Worm (Caenorhabditis elegans) whole organism, young adult: ENCODE results near the gene ZC239.15.
"Not testable (repeated sequence)": the region's sequence is repeated elsewhere in the genome, so short reads cannot be mapped to it uniquely, and the experiment has no call there.

Experiments
- B0336.3 ChIP-seq: fragments of 200-800 bp; sonication (Bioruptor generic); IDR thresholded peaks from 2 replicates; pipeline ENCODE4 v1.3.6; 2022; ENCODE audit warnings: missing genetic modification characterization, missing compliant biosample characterization
- Y95B8A.8 ChIP-seq: fragments of 200-800 bp; sonication (Bioruptor generic); IDR thresholded peaks from 2 replicates; pipeline ENCODE4 v1.3.6; 2022; ENCODE audit warnings: missing genetic modification reagents, missing genetic modification characterization, missing compliant biosample characterization
- ceh-40 ChIP-seq: fragments of 200-800 bp; sonication (Bioruptor generic); IDR thresholded peaks from 2 replicates; pipeline ENCODE4 v1.3.6; 2022; ENCODE audit warnings: missing genetic modification characterization, missing compliant biosample characterization
- ceh-79 ChIP-seq: sonication (generic microtip); optimal IDR thresholded peaks from 2 replicates; lab custom pipeline; 2017; ENCODE audit warnings: mild to moderate bottlenecking, missing genetic modification characterization, missing compliant biosample characterization
- dpff-1 ChIP-seq: sonication (generic microtip); optimal IDR thresholded peaks from 2 replicates; lab custom pipeline; 2017; ENCODE audit warnings: mild to moderate bottlenecking, missing genetic modification characterization, missing compliant biosample characterization
- hmg-1.2 ChIP-seq: fragments of 200-800 bp; sonication (Bioruptor generic); IDR thresholded peaks from 2 replicates; pipeline ENCODE4 v1.3.6; 2022; ENCODE audit warnings: missing genetic modification reagents, missing genetic modification characterization, missing compliant biosample characterization
- hmg-20 ChIP-seq: fragments of 200-800 bp; sonication (Bioruptor generic); IDR thresholded peaks from 2 replicates; pipeline ENCODE4 v1.3.6; 2022; ENCODE audit warnings: missing genetic modification reagents, missing genetic modification characterization, missing compliant biosample characterization
- lsl-1 ChIP-seq: fragments of 200-800 bp; sonication (Bioruptor generic); optimal IDR thresholded peaks from 2 replicates; lab custom pipeline; 2018; ENCODE audit warnings: mild to moderate bottlenecking, missing genetic modification characterization, moderate library complexity, missing compliant biosample characterization
- nhr-90 ChIP-seq: sonication (generic microtip); optimal IDR thresholded peaks from 2 replicates; lab custom pipeline; 2016; ENCODE audit warnings: missing genotype, mild to moderate bottlenecking, missing genetic modification characterization, missing compliant biosample characterization
- repo-1 ChIP-seq: sonication (generic microtip); optimal IDR thresholded peaks from 2 replicates; lab custom pipeline; 2017; ENCODE audit warnings: mild to moderate bottlenecking, missing genetic modification characterization, missing compliant biosample characterization
- snpc-1.1 ChIP-seq: sonication (generic microtip); optimal IDR thresholded peaks from 2 replicates; lab custom pipeline; 2017; ENCODE audit warnings: missing genetic modification characterization, mild to moderate bottlenecking, missing compliant biosample characterization, antibody characterized with exemption, moderate library complexity, missing genotype, missing genetic modification reagents; ENCODE audit not compliant: insufficient read depth
- snpc-4 ChIP-seq, 5 experiments: fragments of 150-350 bp in 1 of 5; sonication (generic microtip) in 4 of 5; optimal IDR thresholded peaks; 2 replicates each; lab custom pipeline; 2014 to 2018; ENCODE audit warnings: missing genetic modification characterization in 5 of 5, missing biosample characterization in 3 of 5, antibody characterized with exemption in 2 of 5, mild to moderate bottlenecking in 2 of 5, missing compliant biosample characterization in 2 of 5, missing genotype in 2 of 5, moderate library complexity in 2 of 5, missing genetic modification reagents in 1 of 5
- unc-62 ChIP-seq: fragments of 150-350 bp; optimal IDR thresholded peaks from 2 replicates; lab custom pipeline; 2014; ENCODE audit warnings: missing biosample characterization, missing genetic modification reagents, missing genetic modification characterization

ce11 chrII:3191544-3191943 is 33.0 kb downstream of the ZC239.15 start, which contains the start of gene Y27F2A.9:
- not testable (repeated sequence) for TF ChIP-seq ceh-40; dpff-1 (tag; lab: Kevin White, UChicago); Y95B8A.8 (GFP tag; lab: Robert Waterston, UW); lsl-1 (GFP tag; lab: Kevin White, UChicago); snpc-4 (GFP tag; optimal IDR thresholded peaks at IDR 0.05; lab: Kevin White, UChicago); snpc-4 (tag; optimal IDR thresholded peaks at IDR 0.05; lab: Kevin White, UChicago); nhr-90 (tag; lab: Kevin White, UChicago); hmg-20; B0336.3; snpc-1.1; ceh-79 (tag; lab: Kevin White, UChicago); hmg-1.2 (GFP tag; lab: Robert Waterston, UW); repo-1 (tag; lab: Kevin White, UChicago); unc-62
